Worm (Caenorhabditis elegans): ENCODE data around the gene phf-15.

phf-15 gene

DNA sequence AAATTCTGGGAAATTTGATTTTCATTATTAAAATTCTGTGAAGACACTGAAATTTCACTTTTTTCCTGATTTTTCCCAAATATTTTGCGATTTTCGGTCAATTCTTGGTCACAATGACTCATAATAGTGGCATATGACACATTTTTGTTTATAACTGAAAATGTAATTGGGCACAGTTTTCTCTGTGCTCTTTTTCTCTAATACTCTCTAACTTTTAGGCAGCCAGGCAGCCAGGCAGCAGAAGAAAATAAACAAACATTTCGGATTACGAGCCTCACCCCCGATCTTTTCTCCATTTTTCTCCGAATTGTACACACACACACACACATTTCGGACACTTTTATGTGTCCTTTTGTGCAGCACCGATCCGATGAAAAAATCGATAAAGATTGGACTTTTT, 15.3 kb upstream of the phf-15 start (continued):
- TF ChIP-seq ceh-44 (GFP tag; IDR thresholded peaks at IDR 0.05) (no peak), madf-9 (GFP tag; conservative IDR thresholded peaks at IDR 0.05) (no peak), T20F7.1 (GFP tag; optimal IDR thresholded peaks at IDR 0.05) (no peak), skn-1 (tag; optimal IDR thresholded peaks at IDR 0.05) (no peak), daf-19 (GFP tag; conservative IDR thresholded peaks at IDR 0.05) (no peak), F10B5.3 (tag; optimal IDR thresholded peaks at IDR 0.05) (no peak), nhr-76 (tag; optimal IDR thresholded peaks at IDR 0.05) (no peak), spr-1 (tag; optimal IDR thresholded peaks at IDR 0.05) (no peak), nhr-77 (tag; optimal IDR thresholded peaks at IDR 0.05) (no peak), tra-1 (GFP tag; IDR thresholded peaks at IDR 0.05) (no peak), ztf-7 (tag; optimal IDR thresholded peaks at IDR 0.05) (no peak), nhr-102 (tag; optimal IDR thresholded peaks at IDR 0.05) (no peak), nhr-6 (tag; optimal IDR thresholded peaks at IDR 0.05) (peak; percentile 57), unc-130 (GFP tag; optimal IDR thresholded peaks at IDR 0.05) (no peak)

DNA sequence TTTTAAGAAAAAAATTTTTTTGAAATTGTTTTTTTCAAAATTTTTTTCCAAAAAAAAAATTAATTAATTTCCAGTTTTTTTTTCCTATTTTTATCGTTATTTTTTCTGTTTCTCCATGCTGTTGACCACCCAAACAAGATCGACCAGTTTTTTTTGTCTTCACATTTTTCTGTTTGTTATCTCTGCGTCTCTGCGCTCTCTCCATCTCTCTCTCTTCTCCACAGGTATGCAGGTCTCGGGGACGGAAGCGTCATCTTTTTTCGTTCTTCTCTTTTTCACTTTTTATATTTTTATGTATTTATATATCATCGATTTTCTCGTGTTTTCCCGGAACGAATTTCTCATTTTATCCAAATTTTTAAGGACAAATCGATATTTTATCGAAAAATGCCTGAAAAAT, 13.7 kb upstream of the phf-15 start:
- TF ChIP-seq nhr-42 (GFP tag; IDR thresholded peaks at IDR 0.05) (no peak), lin-13 (GFP tag; optimal IDR thresholded peaks at IDR 0.05) (no peak), gei-8 (GFP tag; optimal IDR thresholded peaks at IDR 0.05) (no peak), Y48G9A.11 (GFP tag; IDR thresholded peaks at IDR 0.05) (no peak), mdl-1 (tag; optimal IDR thresholded peaks at IDR 0.05) (peak in 1 of 2 experiments; percentile 26), cey-2 (tag; optimal IDR thresholded peaks at IDR 0.05; ENCODE audit: borderline replicate concordance, insufficient read depth) (peak; percentile 7), egl-43 (GFP tag; IDR thresholded peaks at IDR 0.05) (no peak), fkh-10 (GFP tag; optimal IDR thresholded peaks at IDR 0.05) (no peak), ama-1 (optimal IDR thresholded peaks at IDR 0.05) (no peak), nhr-48 (tag; optimal IDR thresholded peaks at IDR 0.05) (peak; percentile 9), Y5F2A.4 (GFP tag; optimal IDR thresholded peaks at IDR 0.05) (no peak), ceh-20 (GFP tag; IDR thresholded peaks at IDR 0.05) (no peak), lin-39 (tag; optimal IDR thresholded peaks at IDR 0.05) (no peak), mdt-29 (GFP tag; IDR thresholded peaks at IDR 0.05) (no peak), madf-9 (GFP tag; conservative IDR thresholded peaks at IDR 0.05) (no peak), nhr-102 (tag; optimal IDR thresholded peaks at IDR 0.05) (no peak), nhr-10 (tag; optimal IDR thresholded peaks at IDR 0.05) (no peak), lim-7 (GFP tag; IDR thresholded peaks at IDR 0.05) (no peak), nhr-6 (tag; optimal IDR thresholded peaks at IDR 0.05) (peak; percentile 49), F26F4.8 (GFP tag; conservative IDR thresholded peaks at IDR 0.05) (no peak), dve-1 (tag; optimal IDR thresholded peaks at IDR 0.05; ENCODE audit: insufficient read depth) (peak; percentile 31), mep-1 (tag; optimal IDR thresholded peaks at IDR 0.05) (peak; percentile 1), spr-3 (GFP tag; optimal IDR thresholded peaks at IDR 0.05) (no peak), hlh-11 (tag; optimal IDR thresholded peaks at IDR 0.05) (peak; percentile 36), ztf-11 (tag; optimal IDR thresholded peaks at IDR 0.05) (no peak), madf-5 (GFP tag; IDR thresholded peaks at IDR 0.05) (no peak), aha-1 (tag) (no peak), rbr-2 (tag; optimal IDR thresholded peaks at IDR 0.05) (no peak), lsy-2 (tag; optimal IDR thresholded peaks at IDR 0.05) (peak in 1 of 2 experiments; percentile 4), mes-2 (tag; optimal IDR thresholded peaks at IDR 0.05; ENCODE audit: poor library complexity, severe bottlenecking) (peak; percentile 9), F37D6.2 (tag; optimal IDR thresholded peaks at IDR 0.05) (no peak), ceh-32 (tag; optimal IDR thresholded peaks at IDR 0.05; ENCODE audit: poor library complexity) (no peak), Y75B8A.6 (GFP tag; IDR thresholded peaks at IDR 0.05) (no peak), nhr-111 (GFP tag; optimal IDR thresholded peaks at IDR 0.05) (no peak), tra-1 (GFP tag; IDR thresholded peaks at IDR 0.05) (no peak), nhr-25 (tag; optimal IDR thresholded peaks at IDR 0.05; ENCODE audit: borderline replicate concordance, insufficient read depth) (no peak), daf-16 (GFP tag; optimal IDR thresholded peaks at IDR 0.05) (no peak), daf-16 (tag; optimal IDR thresholded peaks at IDR 0.05) (peak; percentile 40), Y105C5A.15 (GFP tag; IDR thresholded peaks at IDR 0.05) (no peak), hlh-30 (tag; optimal IDR thresholded peaks at IDR 0.05; ENCODE audit: insufficient read depth) (peak; percentile 54)

All from whole organism, L4 larva.